Fruit fly (Drosophila melanogaster) whole organism, embryonic: ENCODE results near the gene Pex5.

Source experiments
- Atf6 ChIP-seq: fragments of 200-800 bp; sonication (Bioruptor generic); IDR thresholded peaks from 2 replicates; pipeline ENCODE4 v1.3.6; 2022; ENCODE audit warnings: missing biosample characterization, missing genetic modification characterization
- B-H2 ChIP-seq: fragments of 200-800 bp; sonication (Bioruptor generic); optimal IDR thresholded peaks from 2 replicates; lab custom pipeline; 2018; ENCODE audit warnings: missing biosample characterization, mild to moderate bottlenecking, missing genetic modification characterization
- CG11456 ChIP-seq: fragments of 200-800 bp; sonication (Bioruptor generic); IDR thresholded peaks from 3 replicates; pipeline ENCODE4 v1.3.6; 2022; ENCODE audit warnings: missing biosample characterization, missing genetic modification characterization
- CG11560 ChIP-seq: fragments of 200-800 bp; sonication (Bioruptor generic); IDR thresholded peaks from 3 replicates; pipeline ENCODE4 v1.3.6; 2022; ENCODE audit warnings: missing biosample characterization, missing genetic modification characterization
- CG11723 ChIP-seq: fragments of 200-800 bp; sonication (Bioruptor generic); optimal IDR thresholded peaks from 2 replicates; lab custom pipeline; 2017; ENCODE audit warnings: missing biosample characterization, mild to moderate bottlenecking, missing genetic modification characterization
- CG12219 ChIP-seq: fragments of 200-800 bp; sonication (Bioruptor generic); optimal IDR thresholded peaks from 3 replicates; lab custom pipeline; 2018; ENCODE audit warnings: missing biosample characterization, mild to moderate bottlenecking, missing genetic modification characterization
- CG12769 ChIP-seq: fragments of 200-800 bp; sonication (Bioruptor generic); optimal IDR thresholded peaks from 2 replicates; lab custom pipeline; 2019; ENCODE audit warnings: missing biosample characterization, mild to moderate bottlenecking, missing genetic modification characterization, moderate library complexity
- CG1647 ChIP-seq: fragments of 200-800 bp; sonication (Bioruptor generic); optimal IDR thresholded peaks from 3 replicates; lab custom pipeline; 2016; ENCODE audit warnings: missing biosample characterization, missing genetic modification characterization
- CG17385 ChIP-seq: fragments of 200-800 bp; sonication (Bioruptor generic); optimal IDR thresholded peaks from 3 replicates; lab custom pipeline; 2018; ENCODE audit warnings: missing biosample characterization, mild to moderate bottlenecking, missing genetic modification characterization
- CG1832 ChIP-seq: fragments of 200-800 bp; sonication (Bioruptor generic); optimal IDR thresholded peaks from 2 replicates; lab custom pipeline; 2017; ENCODE audit warnings: missing biosample characterization, mild to moderate bottlenecking, missing genetic modification characterization, inconsistent platforms
- CG2202 ChIP-seq: fragments of 200-800 bp; sonication (Bioruptor generic); optimal IDR thresholded peaks from 2 replicates; lab custom pipeline; 2018; ENCODE audit warnings: missing biosample characterization, mild to moderate bottlenecking, missing genetic modification characterization
- CG34224 ChIP-seq: fragments of 200-800 bp; sonication (Bioruptor generic); IDR thresholded peaks from 3 replicates; pipeline ENCODE4 v1.3.6; 2022; ENCODE audit warnings: missing biosample characterization, missing genetic modification characterization; ENCODE audit not compliant: partially characterized antibody
- CG42726 ChIP-seq: fragments of 200-800 bp; sonication (Bioruptor generic); IDR thresholded peaks from 2 replicates; pipeline ENCODE4 v1.3.6; 2022; ENCODE audit warnings: missing biosample characterization, missing genetic modification characterization; ENCODE audit not compliant: partially characterized antibody
- CG4820 ChIP-seq: fragments of 200-800 bp; sonication (Bioruptor generic); optimal IDR thresholded peaks from 3 replicates; lab custom pipeline; 2016; ENCODE audit warnings: missing biosample characterization, missing genetic modification characterization
- CG6683 ChIP-seq: fragments of 200-800 bp; sonication (Bioruptor generic); optimal IDR thresholded peaks from 2 replicates; lab custom pipeline; 2017; ENCODE audit warnings: missing biosample characterization, mild to moderate bottlenecking, missing genetic modification characterization, missing genetic modification reagents
- CG7928 ChIP-seq: fragments of 200-800 bp; sonication (Bioruptor generic); optimal IDR thresholded peaks from 2 replicates; lab custom pipeline; 2017; ENCODE audit warnings: missing biosample characterization, mild to moderate bottlenecking, missing genetic modification characterization
- CG9727 ChIP-seq: fragments of 200-800 bp; sonication (Bioruptor generic); optimal IDR thresholded peaks from 3 replicates; lab custom pipeline; 2017; ENCODE audit warnings: missing biosample characterization, mild to moderate bottlenecking, missing genetic modification characterization
- Dip2 ChIP-seq: fragments of 200-800 bp; sonication (Bioruptor generic); IDR thresholded peaks from 2 replicates; pipeline ENCODE4 v1.3.6; 2022; ENCODE audit warnings: missing biosample characterization, missing genetic modification characterization
- Fer1 ChIP-seq: fragments of 200-800 bp; sonication (Bioruptor generic); optimal IDR thresholded peaks from 2 replicates; lab custom pipeline; 2017; ENCODE audit warnings: missing biosample characterization, mild to moderate bottlenecking, missing genetic modification characterization
- H2.0 ChIP-seq: fragments of 200-800 bp; sonication (Bioruptor generic); IDR thresholded peaks from 2 replicates; pipeline ENCODE4 v1.3.6; 2022; ENCODE audit warnings: missing biosample characterization, missing genetic modification characterization
- Hmx ChIP-seq: fragments of 200-800 bp; sonication (Bioruptor generic); optimal IDR thresholded peaks from 2 replicates; lab custom pipeline; 2016; ENCODE audit warnings: missing biosample characterization, missing genetic modification characterization
- Jarid2 ChIP-seq: fragments of 200-800 bp; sonication (Bioruptor generic); optimal IDR thresholded peaks from 3 replicates; lab custom pipeline; 2017; ENCODE audit warnings: mild to moderate bottlenecking, missing biosample characterization, missing genetic modification reagents, missing genetic modification characterization
- MBD-R2 ChIP-seq: fragments of 200-800 bp; sonication (Bioruptor generic); IDR thresholded peaks from 2 replicates; pipeline ENCODE4 v1.3.6; 2022; ENCODE audit warnings: missing biosample characterization, missing genetic modification characterization
- Mes4 ChIP-seq: fragments of 200-800 bp; sonication (Bioruptor generic); optimal IDR thresholded peaks from 2 replicates; lab custom pipeline; 2016; ENCODE audit warnings: missing biosample characterization, missing genetic modification characterization
- Opbp ChIP-seq: fragments of 200-800 bp; sonication (Bioruptor generic); IDR thresholded peaks from 3 replicates; pipeline ENCODE4 v1.3.6; 2022; ENCODE audit warnings: missing biosample characterization, missing genetic modification characterization; ENCODE audit not compliant: partially characterized antibody
- Poxn ChIP-seq: fragments of 200-800 bp; sonication (Bioruptor generic); IDR thresholded peaks from 2 replicates; pipeline ENCODE4 v1.3.6; 2022; ENCODE audit warnings: missing biosample characterization, missing genetic modification characterization
- Sry-β ChIP-seq: fragments of 200-800 bp; sonication (Bioruptor generic); optimal IDR thresholded peaks from 2 replicates; lab custom pipeline; 2018; ENCODE audit warnings: missing biosample characterization, mild to moderate bottlenecking, missing genetic modification characterization, moderate library complexity
- Trl ChIP-seq, 3 experiments: fragments of >200 bp in 2 of 3; fragments of 200-800 bp in 1 of 3; sonication (Bioruptor generic) in 1 of 3; optimal IDR thresholded peaks; 2 replicates in 1 of 3; 3 replicates in 2 of 3; lab custom pipeline; 2016 to 2017; ENCODE audit warnings: missing biosample characterization in 1 of 3, missing genetic modification characterization in 1 of 3
- amos ChIP-seq: fragments of 200-800 bp; sonication (Bioruptor generic); IDR thresholded peaks from 2 replicates; pipeline ENCODE4 v1.3.6; 2022; ENCODE audit warnings: missing biosample characterization, missing genetic modification characterization; ENCODE audit not compliant: partially characterized antibody
- bowl ChIP-seq: fragments of 200-800 bp; sonication (Bioruptor generic); IDR thresholded peaks from 2 replicates; pipeline ENCODE4 v1.3.6; 2022; ENCODE audit warnings: missing biosample characterization, missing genetic modification characterization
- chinmo ChIP-seq: fragments of 200-800 bp; sonication (Bioruptor generic); IDR thresholded peaks from 4 replicates; pipeline ENCODE4 v1.3.6; 2022; ENCODE audit warnings: missing biosample characterization, missing genetic modification characterization; ENCODE audit not compliant: partially characterized antibody
- cwo ChIP-seq: fragments of 200-800 bp; sonication (Bioruptor generic); optimal IDR thresholded peaks from 3 replicates; lab custom pipeline; 2017; ENCODE audit warnings: missing biosample characterization, missing genetic modification characterization, mild to moderate bottlenecking, moderate library complexity, missing genetic modification reagents
- dan ChIP-seq: fragments of 200-800 bp; sonication (Bioruptor generic); IDR thresholded peaks from 2 replicates; pipeline ENCODE4 v1.3.6; 2022; ENCODE audit warnings: missing biosample characterization, missing genetic modification characterization
- esg ChIP-seq: fragments of 200-800 bp; sonication (Bioruptor generic); conservative IDR thresholded peaks from 2 replicates; pipeline ENCODE4 v1.3.6; 2022; ENCODE audit warnings: missing biosample characterization, missing genetic modification characterization
- fu2 ChIP-seq: fragments of 200-800 bp; sonication (Bioruptor generic); optimal IDR thresholded peaks from 2 replicates; lab custom pipeline; 2016; ENCODE audit warnings: missing biosample characterization, missing genetic modification characterization
- gcm2 ChIP-seq: fragments of 200-800 bp; sonication (Bioruptor generic); optimal IDR thresholded peaks from 2 replicates; lab custom pipeline; 2016; ENCODE audit warnings: missing biosample characterization, missing genetic modification characterization
- hkb ChIP-seq, 2 experiments: fragments of 200-800 bp in 1 of 2; fragments of >200 bp in 1 of 2; sonication (Bioruptor generic) in 1 of 2; IDR thresholded peaks in 1 of 2; optimal IDR thresholded peaks in 1 of 2; 2 replicates each; pipeline versions ENCODE4 v1.3.6 to Lab custom; 2017 to 2022; ENCODE audit warnings: missing biosample characterization in 1 of 2, missing genetic modification characterization in 1 of 2
- lilli ChIP-seq: fragments of 200-800 bp; sonication (Bioruptor generic); optimal IDR thresholded peaks from 3 replicates; lab custom pipeline; 2016; ENCODE audit warnings: missing biosample characterization, missing genetic modification characterization
- luna ChIP-seq: fragments of 200-800 bp; sonication (Bioruptor generic); optimal IDR thresholded peaks from 2 replicates; lab custom pipeline; 2016; ENCODE audit warnings: missing biosample characterization, missing genetic modification characterization
- mld ChIP-seq: fragments of 200-800 bp; sonication (Bioruptor generic); IDR thresholded peaks from 3 replicates; pipeline ENCODE4 v1.3.6; 2022; ENCODE audit warnings: missing biosample characterization, missing genetic modification characterization; ENCODE audit not compliant: partially characterized antibody
- otp ChIP-seq: fragments of 200-800 bp; sonication (Bioruptor generic); IDR thresholded peaks from 3 replicates; pipeline ENCODE4, ENCODE4 v1.3.6; 2022; ENCODE audit warnings: missing biosample characterization, missing genetic modification characterization
- prd ChIP-seq, 3 experiments: fragments of >200 bp in 2 of 3; fragments of 200-800 bp in 1 of 3; sonication (Bioruptor generic) in 1 of 3; optimal IDR thresholded peaks in 2 of 3; IDR thresholded peaks in 1 of 3; 2 replicates in 2 of 3; 3 replicates in 1 of 3; pipeline versions ENCODE4 v1.3.6 to Lab custom; 2017 to 2022; ENCODE audit warnings: missing biosample characterization in 1 of 3, missing genetic modification characterization in 1 of 3
- psq ChIP-seq: fragments of 200-800 bp; sonication (Bioruptor generic); optimal IDR thresholded peaks from 2 replicates; lab custom pipeline; 2017; ENCODE audit warnings: missing biosample characterization, missing genetic modification characterization
- pzg ChIP-seq: fragments of 200-800 bp; sonication (Bioruptor generic); optimal IDR thresholded peaks from 3 replicates; lab custom pipeline; 2018; ENCODE audit warnings: missing biosample characterization, mild to moderate bottlenecking, missing genetic modification characterization, moderate library complexity
- rib ChIP-seq: fragments of 200-800 bp; sonication (Bioruptor generic); IDR thresholded peaks from 2 replicates; pipeline ENCODE4 v1.3.6; 2022; ENCODE audit warnings: missing biosample characterization, missing genetic modification characterization
- row ChIP-seq: fragments of 200-800 bp; sonication (Bioruptor generic); IDR thresholded peaks from 3 replicates; pipeline ENCODE4 v1.3.6; 2022; ENCODE audit warnings: missing biosample characterization, missing genetic modification characterization
- sima ChIP-seq: fragments of 200-800 bp; sonication (Bioruptor generic); optimal IDR thresholded peaks from 2 replicates; lab custom pipeline; 2016; ENCODE audit warnings: missing biosample characterization, missing genetic modification characterization
- tio ChIP-seq: fragments of 200-800 bp; sonication (Bioruptor generic); optimal IDR thresholded peaks from 2 replicates; lab custom pipeline; 2017; ENCODE audit warnings: missing biosample characterization, missing genetic modification characterization, inconsistent platforms
- trem ChIP-seq: fragments of 200-800 bp; optimal IDR thresholded peaks from 3 replicates; lab custom pipeline; 2019; ENCODE audit warnings: missing biosample characterization, mild to moderate bottlenecking, missing genetic modification characterization, moderate library complexity

Pex5 gene

dm6 chrX:1849914-1850313 lies 18.9 kb downstream of the Pex5 start (continued):
- peak; percentile 45 for TF ChIP-seq CG2202 (tag; lab: Kevin White, UChicago)
- TF ChIP-seq tio (GFP tag; lab: Kevin White, UChicago): peak; percentile 81
- TF ChIP-seq luna: no peak
- TF ChIP-seq hkb (optimal IDR thresholded peaks at IDR 0.05; lab: Kevin White, UChicago): no peak
- TF ChIP-seq hkb (GFP tag; IDR thresholded peaks at IDR 0.05; lab: Robert Waterston, UW): peak; percentile 84
- TF ChIP-seq CG42726 (GFP tag; lab: Robert Waterston, UW): no peak
- peak; percentile 85 for TF ChIP-seq CG17385
- TF ChIP-seq esg (GFP tag; lab: Robert Waterston, UW): peak; percentile 67
- peak; percentile 99 for TF ChIP-seq cwo (GFP tag; lab: Kevin White, UChicago)
- peak; percentile 92 for TF ChIP-seq lilli
- no peak for TF ChIP-seq otp
- no peak for TF ChIP-seq Trl (optimal IDR thresholded peaks at IDR 0.05; lab: Kevin White, UChicago)
- peak; percentile 74 for TF ChIP-seq Trl (GFP tag; optimal IDR thresholded peaks at IDR 0.05; lab: Kevin White, UChicago)
- peak; percentile 63 for TF ChIP-seq MBD-R2
- TF ChIP-seq CG9727 (GFP tag; lab: Kevin White, UChicago): peak; percentile 92
- peak; percentile 68 for TF ChIP-seq rib (GFP tag; lab: Robert Waterston, UW)
- TF ChIP-seq psq (GFP tag; lab: Kevin White, UChicago): peak; percentile 20
- TF ChIP-seq CG11723: peak; percentile 63
- peak; percentile 57 for TF ChIP-seq fu2 (GFP tag; lab: Kevin White, UChicago)
- TF ChIP-seq Atf6 (GFP tag; lab: Robert Waterston, UW): peak; percentile 93
- no peak for TF ChIP-seq sima (GFP tag; lab: Kevin White, UChicago)
- TF ChIP-seq CG34224: no peak
- peak; percentile 95 for TF ChIP-seq CG12769 (tag; lab: Kevin White, UChicago)
- TF ChIP-seq bowl (GFP tag; lab: Robert Waterston, UW): peak; percentile 25; the same call in 1 of the 2 replicates
- no peak for TF ChIP-seq amos (GFP tag; lab: Robert Waterston, UW)
- TF ChIP-seq pzg (GFP tag; lab: Kevin White, UChicago): peak; percentile 12
- no peak for TF ChIP-seq CG1832 (GFP tag; lab: Kevin White, UChicago)
- no peak for TF ChIP-seq mld (GFP tag; lab: Robert Waterston, UW)
- TF ChIP-seq CG6683 (GFP tag; lab: Kevin White, UChicago): peak; percentile 80
- TF ChIP-seq chinmo (GFP tag; lab: Robert Waterston, UW): no peak
- peak; percentile 95 for TF ChIP-seq Fer1 (GFP tag; lab: Kevin White, UChicago)
- TF ChIP-seq Opbp (GFP tag; lab: Robert Waterston, UW): no peak
- TF ChIP-seq gcm2: peak; percentile 44
- peak; percentile 94 for TF ChIP-seq row (GFP tag; lab: Robert Waterston, UW)
- TF ChIP-seq Sry-β (GFP tag; lab: Kevin White, UChicago): peak; percentile 6
- peak; percentile 66; the same call in 1 of the 2 replicates for TF ChIP-seq Poxn (GFP tag; lab: Robert Waterston, UW)
- TF ChIP-seq CG4820 (GFP tag; lab: Kevin White, UChicago): peak; percentile 62
- no peak for TF ChIP-seq prd (optimal IDR thresholded peaks at IDR 0.05; lab: Kevin White, UChicago)
- peak; percentile 81 for TF ChIP-seq prd (GFP tag; IDR thresholded peaks at IDR 0.05; lab: Robert Waterston, UW)
- 0 out of 3 replicates have a peak, but pooled peaks have one; percentile 58 for TF ChIP-seq CG11560 (tag; lab: Robert Waterston, UW)
- peak; percentile 63 for TF ChIP-seq trem (tag; lab: Kevin White, UChicago)
- TF ChIP-seq CG12219 (GFP tag; lab: Kevin White, UChicago): peak; percentile 85
- peak; percentile 79 for TF ChIP-seq CG1647 (GFP tag; lab: Kevin White, UChicago)
- TF ChIP-seq CG11456 (GFP tag; lab: Robert Waterston, UW): peak; percentile 83
- peak; percentile 74 for TF ChIP-seq H2.0
- peak; percentile 88 for TF ChIP-seq B-H2
- no peak; the same call in 1 of the 2 replicates for TF ChIP-seq Dip2 (GFP tag; lab: Robert Waterston, UW)
- peak; percentile 60 for TF ChIP-seq CG7928 (GFP tag; lab: Kevin White, UChicago)
- TF ChIP-seq Jarid2 (GFP tag; lab: Kevin White, UChicago): peak; percentile 57
- no peak for TF ChIP-seq Mes4 (GFP tag; lab: Kevin White, UChicago)
- TF ChIP-seq dan (GFP tag; lab: Robert Waterston, UW): no peak
- peak; percentile 64 for TF ChIP-seq Hmx (GFP tag; lab: Kevin White, UChicago)
